Worm (Caenorhabditis elegans) whole organism, late embryonic: ENCODE measurements around the gene Y113G7B.28.

Experiments used
- elt-2 ChIP-seq: sonication (generic microtip); optimal IDR thresholded peaks from 2 replicates; lab custom pipeline; 2016; ENCODE audit warnings: missing genetic modification reagents, missing genetic modification characterization, missing compliant biosample characterization
- fkh-10 ChIP-seq: fragments of 150-350 bp; optimal IDR thresholded peaks from 2 replicates; lab custom pipeline; 2014; ENCODE audit warnings: missing biosample characterization, missing genetic modification reagents, missing genetic modification characterization
- gmeb-2 ChIP-seq: sonication (generic microtip); optimal IDR thresholded peaks from 2 replicates; lab custom pipeline; 2016; ENCODE audit warnings: missing genetic modification characterization, inconsistent platforms, missing compliant biosample characterization
- sdc-2 ChIP-seq: sonication (generic microtip); optimal IDR thresholded peaks from 2 replicates; lab custom pipeline; 2016; ENCODE audit warnings: missing genotype, missing genetic modification characterization, missing compliant biosample characterization

- TF ChIP-seq sdc-2 (no peak), fkh-10 (GFP tag; lab: Kevin White, UChicago) (no peak), elt-2 (tag; lab: Kevin White, UChicago) (no peak), gmeb-2 (tag; lab: Kevin White, UChicago) (no peak)
These were observed 37.6 kb upstream of the Y113G7B.28 start, which contains the start of gene F19B2.6 for ce11 chrV:20158223-20158622.
